Worm (Caenorhabditis elegans) whole organism, mixed stage, embryonic: Measurements from ENCODE around the gene F18C5.10.

Experiments used
- nhr-76 ChIP-seq: sonication (generic microtip); optimal IDR thresholded peaks from 2 replicates; lab custom pipeline; 2017; ENCODE audit warnings: missing biosample characterization, missing genetic modification characterization
- pha-4 ChIP-seq: fragments of 150-350 bp; optimal IDR thresholded peaks from 2 replicates; lab custom pipeline; 2018; ENCODE audit warnings: missing biosample characterization, missing genetic modification reagents, missing genetic modification characterization
- ztf-11 ChIP-seq: fragments of 150-350 bp; optimal IDR thresholded peaks from 2 replicates; lab custom pipeline; 2014; ENCODE audit warnings: missing biosample characterization, missing genetic modification characterization

DNA sequence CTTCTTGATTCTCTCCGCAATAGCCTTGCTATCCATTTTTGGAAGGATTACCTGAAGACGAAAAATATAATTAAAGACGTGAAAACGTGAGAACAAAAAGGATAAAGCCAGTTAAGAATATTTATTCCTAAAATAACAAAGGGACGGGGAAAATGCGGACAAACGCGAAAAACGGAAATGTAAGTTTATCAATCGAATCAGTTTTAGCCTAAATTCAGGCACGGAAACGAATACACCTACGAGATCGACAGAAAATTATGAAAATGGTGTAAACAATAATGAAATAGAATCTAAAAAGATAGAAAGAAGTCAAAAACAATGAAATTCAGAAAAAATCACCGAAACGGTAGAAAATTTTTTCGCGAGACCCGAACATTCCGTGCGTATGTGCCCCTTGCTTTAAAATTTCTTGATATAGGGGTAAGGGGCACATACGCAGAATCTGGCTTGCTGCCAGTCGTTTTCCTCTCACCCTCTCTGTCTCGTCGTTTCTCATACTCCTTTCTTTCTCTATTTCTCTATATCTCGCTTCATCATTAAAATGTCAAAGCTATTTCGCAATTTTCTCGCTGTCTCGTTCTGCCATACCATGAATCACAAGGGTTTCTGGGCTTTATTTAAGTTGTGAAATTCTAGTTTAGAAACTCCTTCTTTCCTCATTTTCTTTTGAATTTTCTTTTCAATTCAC is 27.5 kb upstream of the F18C5.10 start, which contains the start of gene icd-1:
- peak; percentile 71 for TF ChIP-seq pha-4 (tag; lab: Kevin White, UChicago)
- no peak for TF ChIP-seq nhr-76
- peak; percentile 67 for TF ChIP-seq ztf-11 (tag; lab: Kevin White, UChicago)
